Fruit fly (Drosophila melanogaster) whole organism: ENCODE data around the gene CG15199.

ENCODE experiments used
- CG8478 ChIP-seq: fragments of >200 bp; optimal IDR thresholded peaks from 2 replicates; lab custom pipeline; 2018; ENCODE audit warnings: inconsistent platforms
- Dll ChIP-seq: fragments of >200 bp; optimal IDR thresholded peaks from 2 replicates; lab custom pipeline; 2017
- EcR ChIP-seq, 2 experiments: fragments of >200 bp; optimal IDR thresholded peaks; 2 replicates each; lab custom pipeline; 2017; ENCODE audit warnings: missing biosample characterization in 2 of 2, missing genetic modification characterization in 2 of 2, missing genetic modification reagents in 2 of 2
- pan ChIP-seq: fragments of >200 bp; optimal IDR thresholded peaks from 2 replicates; lab custom pipeline; 2017
- psq ChIP-seq: fragments of >200 bp; optimal IDR thresholded peaks from 2 replicates; lab custom pipeline; 2017
- usp ChIP-seq: fragments of >200 bp; optimal IDR thresholded peaks from 2 replicates; lab custom pipeline; 2017; ENCODE audit warnings: missing biosample characterization, missing genetic modification characterization, mixed read lengths

The CG15199 gene

DNA sequence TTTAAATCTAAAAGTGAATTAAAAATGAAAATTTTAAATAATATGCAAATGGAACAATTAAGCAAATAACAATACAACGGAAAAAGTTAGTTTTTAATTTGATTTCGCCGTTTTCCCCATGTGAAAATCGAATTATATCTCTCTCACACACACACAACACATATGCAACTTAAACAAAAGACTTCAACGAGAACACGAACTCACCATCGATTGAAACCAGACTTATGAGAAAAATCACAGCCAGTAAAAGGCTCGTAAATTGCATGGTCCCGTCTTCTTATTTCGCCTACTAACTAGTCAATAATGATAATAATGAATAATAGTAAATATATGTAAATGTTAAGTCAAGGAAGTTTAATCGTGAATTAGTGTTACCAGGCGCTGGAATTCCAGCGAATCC is 11.8 kb upstream of the CG15199 start:
- no peak for TF ChIP-seq EcR (GFP tag; optimal IDR thresholded peaks at IDR 0.05; lab: Kevin White, UChicago)
- TF ChIP-seq CG8478 (lab: Kevin White, UChicago), result no peak
- no peak for TF ChIP-seq usp
- no peak for TF ChIP-seq pan (lab: Kevin White, UChicago)
- no peak for TF ChIP-seq Dll (lab: Kevin White, UChicago)
- TF ChIP-seq psq (lab: Kevin White, UChicago), result no peak

DNA sequence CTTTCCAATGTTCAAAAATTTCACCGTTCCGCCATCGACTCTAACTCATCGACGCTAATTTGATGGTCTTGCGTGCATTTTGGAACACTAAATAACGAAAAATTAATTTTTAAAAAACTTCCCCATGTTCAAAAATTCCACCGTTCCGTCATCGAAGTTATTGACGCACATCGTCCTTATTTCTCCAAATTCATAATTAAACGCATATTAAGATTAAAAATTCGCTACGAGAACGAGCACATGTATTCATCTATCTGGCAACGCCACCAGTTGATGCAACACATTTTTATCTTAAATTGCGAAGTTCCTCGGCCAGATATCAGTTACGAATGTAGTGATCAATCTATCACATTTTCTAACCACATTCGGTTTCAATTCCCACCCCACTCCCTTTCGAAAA is 7.6 kb upstream of the CG15199 start, which contains the start of gene Lint-1:
Gene Lint-1 (plus strand): TSS at position 123 of the 400 bp plus-strand sequence.
- no peak for TF ChIP-seq usp
- no peak for TF ChIP-seq Dll (lab: Kevin White, UChicago)
- no peak for TF ChIP-seq psq (lab: Kevin White, UChicago)
- TF ChIP-seq pan (lab: Kevin White, UChicago), result no peak
- no peak for TF ChIP-seq EcR (GFP tag; optimal IDR thresholded peaks at IDR 0.05; lab: Kevin White, UChicago)
- TF ChIP-seq CG8478 (lab: Kevin White, UChicago), result no peak

DNA sequence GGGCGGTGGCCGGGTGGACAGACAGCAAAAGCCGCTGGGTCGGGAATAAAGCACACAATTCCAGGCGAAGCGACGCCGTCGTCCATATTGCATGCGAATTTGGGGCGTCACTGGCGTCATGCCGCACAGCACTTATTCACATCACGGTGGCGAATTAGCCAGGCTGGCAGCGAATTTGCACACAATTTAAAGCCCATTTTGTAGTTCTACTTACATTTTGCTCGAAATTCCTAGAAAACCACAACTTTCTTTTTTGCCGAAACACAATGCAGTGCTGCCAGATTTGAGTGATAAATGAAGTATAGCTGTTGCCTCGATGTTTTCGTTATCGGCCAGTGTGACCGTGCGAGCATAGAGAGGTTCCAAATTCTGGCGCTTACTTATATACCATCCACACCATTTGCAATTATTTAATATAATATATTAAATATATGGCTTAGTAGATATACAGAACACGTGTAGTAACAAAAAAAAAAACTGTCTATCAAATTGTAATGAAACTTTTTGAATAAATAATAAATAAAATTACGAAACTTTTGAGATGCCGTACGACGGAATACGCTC is 6.7 kb upstream of the CG15199 start, which contains the start of gene Ran:
Gene Ran (minus strand): TSS at position 445 of the 564 bp plus-strand sequence.
- no peak for TF ChIP-seq Dll (lab: Kevin White, UChicago)
- TF ChIP-seq EcR (GFP tag; optimal IDR thresholded peaks at IDR 0.05; lab: Kevin White, UChicago), result no peak
- TF ChIP-seq psq (lab: Kevin White, UChicago), result no peak
- no peak for TF ChIP-seq usp
- TF ChIP-seq CG8478 (lab: Kevin White, UChicago), result no peak
- no peak for TF ChIP-seq pan (lab: Kevin White, UChicago)

DNA sequence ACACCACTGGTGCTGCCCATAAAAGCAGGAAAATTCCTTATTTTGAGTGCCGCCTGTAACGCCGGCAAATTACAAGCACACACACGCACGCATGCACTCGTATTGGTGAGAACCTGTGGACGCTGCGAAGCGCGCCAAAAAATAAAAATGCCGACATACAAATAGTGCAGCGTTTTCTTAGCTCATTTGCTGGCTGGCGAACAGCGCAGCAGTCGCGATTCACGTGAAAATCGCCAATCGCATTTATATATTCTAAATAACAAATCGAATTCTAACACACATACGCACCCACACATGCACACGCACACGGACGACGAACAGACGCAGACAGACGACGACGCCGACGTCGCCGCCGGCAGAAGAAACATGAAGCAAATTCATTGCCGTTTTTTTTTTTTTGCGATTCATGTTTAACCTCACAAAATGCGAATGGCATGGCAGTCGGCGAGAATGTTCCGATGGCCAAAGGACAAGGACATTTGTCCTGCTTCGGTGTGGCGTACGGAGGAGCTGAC is 6.0 kb upstream of the CG15199 start:
- TF ChIP-seq Dll (lab: Kevin White, UChicago) (no peak), psq (lab: Kevin White, UChicago) (no peak), EcR (GFP tag; optimal IDR thresholded peaks at IDR 0.05; lab: Kevin White, UChicago) (no peak), CG8478 (lab: Kevin White, UChicago) (no peak)

DNA sequence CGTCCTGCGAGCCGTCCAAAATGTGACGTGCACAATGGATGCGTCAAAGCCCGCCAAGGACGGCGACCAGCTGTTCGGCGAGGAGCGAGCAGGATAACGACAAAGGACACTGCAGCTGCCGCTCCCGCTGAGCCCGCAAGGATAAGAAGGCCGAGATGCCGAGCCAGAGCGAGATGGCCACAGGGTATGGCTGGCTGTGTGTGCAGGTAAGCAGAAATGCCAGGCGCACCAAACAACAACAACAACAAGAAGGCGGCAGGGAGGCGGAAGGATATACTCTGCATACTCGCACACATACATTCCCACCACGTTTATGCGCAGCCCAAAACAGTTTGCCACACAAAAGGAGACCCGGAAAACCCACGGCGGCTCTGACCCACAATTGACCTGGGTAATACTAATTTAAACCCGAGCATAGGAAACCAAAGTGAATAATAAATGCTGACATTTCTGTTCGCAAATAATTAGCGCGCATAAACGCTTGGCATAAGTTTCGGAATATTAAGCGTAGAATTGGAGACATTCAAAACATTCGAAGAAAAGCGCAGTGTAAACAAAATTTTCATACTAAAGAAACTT is 5.1 kb upstream of the CG15199 start:
- TF ChIP-seq CG8478 (lab: Kevin White, UChicago), result no peak
- no peak for TF ChIP-seq EcR (GFP tag; optimal IDR thresholded peaks at IDR 0.05; lab: Kevin White, UChicago)
- TF ChIP-seq Dll (lab: Kevin White, UChicago), result no peak
- TF ChIP-seq usp, result no peak
- no peak for TF ChIP-seq psq (lab: Kevin White, UChicago)
- TF ChIP-seq pan (lab: Kevin White, UChicago), result no peak

DNA sequence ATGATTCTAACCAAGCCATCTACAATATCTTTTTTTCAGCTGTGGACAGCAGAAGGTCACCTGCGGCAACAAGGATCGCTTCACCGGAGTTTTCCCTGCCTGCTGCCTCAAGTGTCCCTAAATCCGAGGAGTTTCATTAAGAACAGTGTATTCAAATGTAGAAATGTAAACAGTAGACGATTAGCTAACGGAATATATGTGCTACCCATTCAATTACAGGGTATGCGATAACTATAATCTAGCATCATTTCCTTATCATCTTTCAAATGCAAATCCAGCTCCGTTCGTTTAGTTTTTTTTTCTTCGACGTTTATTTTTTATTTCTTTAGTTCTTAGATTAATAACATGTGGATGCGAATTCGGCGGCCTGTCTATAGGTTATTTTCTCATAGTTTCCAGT is 2.9 kb upstream of the CG15199 start:
- TF ChIP-seq CG8478 (lab: Kevin White, UChicago) (no peak), psq (lab: Kevin White, UChicago) (no peak), usp (no peak), pan (lab: Kevin White, UChicago) (no peak), Dll (lab: Kevin White, UChicago) (no peak), EcR (GFP tag; optimal IDR thresholded peaks at IDR 0.05; lab: Kevin White, UChicago) (no peak)

DNA sequence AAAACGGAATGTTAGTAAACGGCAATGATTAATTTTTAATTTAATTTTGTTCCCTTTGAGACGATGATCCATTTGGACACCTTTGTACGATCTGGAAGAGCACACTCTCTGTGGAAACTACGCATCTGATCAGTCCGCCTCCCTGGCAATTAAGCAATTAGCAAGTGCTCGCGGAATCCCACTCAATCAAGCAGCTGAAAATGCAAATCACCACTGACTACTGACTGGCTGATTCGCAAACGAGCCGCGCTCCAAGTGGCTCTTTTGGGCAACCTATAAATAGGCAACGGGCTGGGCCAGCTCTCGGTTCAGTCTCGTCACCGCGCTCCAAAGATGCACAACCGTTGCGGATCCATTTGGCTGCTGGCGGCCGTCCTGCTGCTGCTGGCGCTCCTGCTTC is 2.2 kb upstream of the CG15199 start, which contains the start of gene CG15201:
Gene CG15201 (plus strand): TSS at position 301 of the 400 bp plus-strand sequence.
- no peak for TF ChIP-seq CG8478 (lab: Kevin White, UChicago)
- TF ChIP-seq Dll (lab: Kevin White, UChicago), result no peak
- no peak for TF ChIP-seq usp
- no peak for TF ChIP-seq psq (lab: Kevin White, UChicago)
- TF ChIP-seq pan (lab: Kevin White, UChicago), result no peak
- TF ChIP-seq EcR (GFP tag; optimal IDR thresholded peaks at IDR 0.05; lab: Kevin White, UChicago), result no peak

DNA sequence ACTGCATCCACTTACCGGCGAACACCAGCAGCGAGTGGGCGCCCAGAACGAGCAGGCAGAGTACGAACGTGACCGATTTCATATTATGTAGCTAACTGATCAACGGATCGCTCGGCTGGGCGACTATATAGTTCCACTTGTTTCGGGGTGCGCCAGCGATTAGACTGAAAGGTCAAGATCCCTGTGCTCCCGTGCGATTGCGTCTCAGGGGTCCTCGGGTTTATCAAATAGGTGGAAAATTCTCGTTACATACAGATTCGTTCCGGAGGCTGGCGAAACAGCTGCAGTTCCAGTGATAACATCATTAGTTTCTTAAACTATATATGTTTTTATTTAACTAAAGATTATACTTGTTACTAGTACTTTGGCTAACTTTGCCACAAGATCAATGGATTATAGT is 1.5 kb downstream of the CG15199 start, which contains the start of gene ssp7:
Gene ssp7 (minus strand): TSS at position 101 of the 400 bp plus-strand sequence.
- TF ChIP-seq CG8478 (lab: Kevin White, UChicago) (no peak), Dll (lab: Kevin White, UChicago) (no peak), pan (lab: Kevin White, UChicago) (no peak), usp (no peak), psq (lab: Kevin White, UChicago) (no peak), EcR (GFP tag; optimal IDR thresholded peaks at IDR 0.05; lab: Kevin White, UChicago) (no peak)

DNA sequence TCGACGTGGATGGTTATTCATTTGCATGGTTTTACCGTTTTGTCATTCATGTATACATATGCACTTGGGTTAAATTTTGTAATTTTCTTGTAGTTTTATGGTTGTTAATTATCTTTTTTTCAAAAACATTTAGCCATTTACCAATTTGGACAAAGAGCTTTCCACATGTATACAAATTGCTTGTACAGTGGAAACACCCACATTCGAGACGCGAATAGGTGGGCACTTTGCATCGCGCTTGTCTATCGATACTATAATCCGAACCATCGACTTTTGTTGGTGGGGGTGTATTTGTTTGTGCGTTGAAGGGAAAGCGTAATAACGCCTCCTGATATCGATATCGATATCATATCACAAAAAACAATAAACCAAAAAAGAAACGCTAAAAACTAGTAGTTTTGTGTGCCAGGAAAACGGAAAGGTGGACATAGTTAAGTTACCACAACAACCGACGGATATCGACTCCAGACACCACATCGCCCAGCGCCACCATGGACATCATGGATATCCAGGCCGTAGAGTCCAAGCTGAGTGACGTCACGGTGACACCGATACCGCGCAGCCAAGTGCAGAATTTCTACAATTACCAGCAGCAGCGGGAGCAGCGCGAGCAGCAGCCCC is 4.0 kb downstream of the CG15199 start, which contains the start of gene CDK2AP1:
Gene CDK2AP1 (plus strand): TSS at position 294 of the 621 bp plus-strand sequence.
- no peak for TF ChIP-seq pan (lab: Kevin White, UChicago)
- TF ChIP-seq CG8478 (lab: Kevin White, UChicago), result no peak
- TF ChIP-seq Dll (lab: Kevin White, UChicago), result no peak
- no peak for TF ChIP-seq usp
- no peak for TF ChIP-seq EcR (GFP tag; optimal IDR thresholded peaks at IDR 0.05; lab: Kevin White, UChicago)
- no peak for TF ChIP-seq psq (lab: Kevin White, UChicago)

DNA sequence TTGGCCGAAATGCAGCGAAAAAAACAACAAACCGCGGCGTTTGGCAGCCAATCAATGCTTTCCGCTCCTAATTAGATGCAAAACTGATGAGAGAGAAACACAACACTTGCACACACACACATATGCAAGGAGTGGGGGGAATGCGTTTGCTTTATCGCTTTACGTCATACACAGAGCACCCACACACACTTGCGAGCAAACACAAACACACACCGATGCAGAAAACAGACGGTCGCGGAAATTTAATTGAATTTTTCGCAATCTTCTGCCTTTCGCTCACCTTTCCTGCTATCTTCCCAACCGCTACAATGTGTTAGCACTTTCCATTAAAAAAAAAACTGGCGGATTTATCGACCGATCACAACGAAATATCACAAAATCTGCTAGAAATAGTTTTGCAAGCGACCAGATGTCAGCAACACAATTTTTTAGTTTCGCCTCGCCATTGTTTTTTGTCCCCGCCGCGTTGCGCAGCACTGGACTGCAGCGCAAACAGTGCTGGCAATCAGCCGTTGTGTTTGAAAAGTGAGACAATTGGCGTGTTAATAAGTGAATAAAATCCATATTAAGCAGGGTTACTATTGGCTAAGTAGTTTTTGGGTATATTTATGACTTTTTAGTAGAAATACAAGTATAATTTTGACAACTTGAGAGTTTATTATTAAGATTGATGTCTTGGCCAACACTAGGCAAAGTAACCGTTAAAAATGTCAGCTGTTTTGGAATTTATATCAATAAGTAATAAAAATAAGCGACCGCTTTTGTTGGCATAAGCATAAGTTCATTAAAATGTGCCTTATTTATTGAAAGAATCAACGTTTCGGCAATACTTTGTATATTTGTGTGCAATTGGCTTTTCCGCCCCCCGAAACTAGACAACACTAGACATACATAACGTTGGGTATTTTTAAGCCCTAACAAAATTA is 4.8 kb downstream of the CG15199 start, which contains the start of gene Klp10A:
Gene Klp10A (minus strand): TSS at position 532 of the 926 bp plus-strand sequence.
- TF ChIP-seq Dll (lab: Kevin White, UChicago) (no peak), pan (lab: Kevin White, UChicago) (no peak), EcR (GFP tag; optimal IDR thresholded peaks at IDR 0.05; lab: Kevin White, UChicago) (no peak), usp (no peak), CG8478 (lab: Kevin White, UChicago) (no peak), psq (lab: Kevin White, UChicago) (no peak)
